Worm (Caenorhabditis elegans) whole organism, L4/young adult: ENCODE results near the gene F46C5.6.

Experiments used
- W03F9.2 ChIP-seq: fragments of 150-350 bp; optimal IDR thresholded peaks from 2 replicates; lab custom pipeline; 2014; ENCODE audit warnings: missing biosample characterization, missing genetic modification characterization
- dao-5 ChIP-seq: sonication (generic microtip); optimal IDR thresholded peaks from 2 replicates; lab custom pipeline; 2016; ENCODE audit warnings: missing genotype, missing genetic modification characterization, moderate library complexity, missing compliant biosample characterization

- TF ChIP-seq dao-5 = no peak
- peak; percentile 37 for TF ChIP-seq W03F9.2
These were observed 45.7 kb upstream of the F46C5.6 start for ce11 chrII:8890017-8890416.
